Fruit fly (Drosophila melanogaster) whole organism: Measurements from ENCODE around the gene brv2.

ENCODE experiments used
- CG8478 ChIP-seq: fragments of >200 bp; optimal IDR thresholded peaks from 2 replicates; lab custom pipeline; 2018; ENCODE audit warnings: inconsistent platforms
- Dll ChIP-seq: fragments of >200 bp; optimal IDR thresholded peaks from 2 replicates; lab custom pipeline; 2017
- EcR ChIP-seq, 2 experiments: fragments of >200 bp; optimal IDR thresholded peaks; 2 replicates each; lab custom pipeline; 2017; ENCODE audit warnings: missing biosample characterization in 2 of 2, missing genetic modification characterization in 2 of 2, missing genetic modification reagents in 2 of 2
- pan ChIP-seq: fragments of >200 bp; optimal IDR thresholded peaks from 2 replicates; lab custom pipeline; 2017
- psq ChIP-seq: fragments of >200 bp; optimal IDR thresholded peaks from 2 replicates; lab custom pipeline; 2017
- usp ChIP-seq: fragments of >200 bp; optimal IDR thresholded peaks from 2 replicates; lab custom pipeline; 2017; ENCODE audit warnings: missing biosample characterization, missing genetic modification characterization, mixed read lengths

brv2 gene

DNA sequence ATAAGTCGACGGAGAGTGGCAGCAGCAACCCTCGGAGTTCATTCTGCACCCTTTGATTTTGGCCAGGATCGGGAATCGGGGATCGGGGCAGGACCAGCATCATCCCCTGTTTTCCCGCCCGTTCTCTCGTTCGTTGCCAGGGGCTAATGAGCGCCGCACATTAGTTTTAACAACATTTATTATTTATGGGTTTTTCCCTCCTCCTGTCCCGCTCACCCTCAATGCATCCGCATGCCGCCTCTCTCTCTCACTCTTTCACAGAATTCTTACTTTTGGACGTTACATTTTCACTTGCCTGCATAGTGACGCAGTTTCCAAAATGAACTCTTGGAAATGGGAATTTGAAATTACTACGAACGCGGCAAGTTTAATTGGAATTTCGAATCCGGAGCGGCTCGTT, 22.4 kb upstream of the brv2 start:
- TF ChIP-seq pan (lab: Kevin White, UChicago): no peak
- TF ChIP-seq CG8478: no peak
- no peak for TF ChIP-seq EcR (GFP tag; optimal IDR thresholded peaks at IDR 0.05; lab: Kevin White, UChicago)
- no peak for TF ChIP-seq usp (GFP tag; lab: Kevin White, UChicago)
- no peak for TF ChIP-seq Dll
- no peak for TF ChIP-seq psq (lab: Kevin White, UChicago)

DNA sequence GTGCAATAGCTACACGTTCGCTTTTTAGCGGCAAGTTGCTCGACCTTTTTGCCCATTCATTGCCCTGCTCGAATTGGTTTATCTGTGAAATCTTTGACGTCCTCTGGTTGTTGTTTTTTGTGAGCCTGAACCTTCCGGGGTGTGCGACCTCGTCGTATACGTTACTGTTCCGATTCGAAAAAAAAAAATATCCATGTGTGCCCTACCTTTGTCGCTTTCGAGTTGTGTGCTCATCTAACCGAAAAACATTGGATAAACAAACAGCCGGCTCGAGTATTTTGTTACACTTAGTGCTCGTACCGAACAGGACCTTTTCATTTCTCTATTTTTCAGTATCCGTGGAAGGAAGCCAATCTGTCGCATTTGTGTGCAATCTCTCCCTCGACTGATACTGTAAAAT, 19.5 kb upstream of the brv2 start:
- no peak for TF ChIP-seq Dll
- no peak for TF ChIP-seq pan (lab: Kevin White, UChicago)
- TF ChIP-seq CG8478: no peak
- no peak for TF ChIP-seq psq (lab: Kevin White, UChicago)
- TF ChIP-seq usp (GFP tag; lab: Kevin White, UChicago): no peak
- TF ChIP-seq EcR (GFP tag; optimal IDR thresholded peaks at IDR 0.05; lab: Kevin White, UChicago): no peak

DNA sequence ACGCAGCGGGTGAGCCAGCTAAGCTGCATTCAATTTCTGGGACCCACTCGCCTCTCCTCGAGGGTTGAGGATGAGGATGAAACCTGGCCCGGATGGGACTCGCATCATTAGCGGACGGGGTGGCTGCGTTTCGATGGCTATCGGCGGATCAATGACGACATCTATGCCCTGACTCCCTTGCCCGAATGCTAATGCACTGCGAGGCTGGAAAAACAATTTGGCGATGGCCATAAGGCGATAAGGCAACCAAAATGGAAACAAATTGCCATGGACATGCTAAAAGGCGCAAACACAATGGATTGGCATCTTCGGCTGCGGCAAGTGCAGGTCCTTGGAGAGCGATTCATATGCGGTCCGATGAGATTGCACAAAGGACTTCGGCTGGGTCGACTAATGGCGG, 18.4 kb upstream of the brv2 start:
- no peak for TF ChIP-seq CG8478
- TF ChIP-seq pan (lab: Kevin White, UChicago): no peak
- no peak for TF ChIP-seq EcR (GFP tag; optimal IDR thresholded peaks at IDR 0.05; lab: Kevin White, UChicago)
- no peak for TF ChIP-seq psq (lab: Kevin White, UChicago)
- TF ChIP-seq usp (GFP tag; lab: Kevin White, UChicago): no peak
- TF ChIP-seq Dll: no peak

DNA sequence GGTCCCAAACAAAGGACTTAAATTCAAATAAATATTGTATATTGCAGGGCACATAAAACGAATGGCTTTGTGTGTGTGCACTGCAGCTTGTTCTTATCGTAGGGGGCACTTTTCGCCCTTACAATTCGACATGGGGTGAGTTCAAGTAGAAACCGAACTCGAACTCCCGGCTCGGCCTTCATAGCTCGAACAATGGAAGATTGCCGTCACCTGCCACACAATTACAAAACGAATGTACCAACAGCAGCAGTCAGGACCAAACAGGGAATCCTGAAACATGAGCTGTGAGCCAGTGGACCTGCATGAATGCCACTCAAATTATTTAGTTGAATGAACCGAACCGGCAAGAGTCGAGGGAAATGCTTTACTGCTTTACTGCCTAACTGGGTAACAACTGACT, 17.4 kb upstream of the brv2 start:
- no peak for TF ChIP-seq pan (lab: Kevin White, UChicago)
- TF ChIP-seq EcR (GFP tag; optimal IDR thresholded peaks at IDR 0.05; lab: Kevin White, UChicago): no peak
- no peak for TF ChIP-seq psq (lab: Kevin White, UChicago)
- no peak for TF ChIP-seq CG8478
- no peak for TF ChIP-seq usp (GFP tag; lab: Kevin White, UChicago)
- no peak for TF ChIP-seq Dll

DNA sequence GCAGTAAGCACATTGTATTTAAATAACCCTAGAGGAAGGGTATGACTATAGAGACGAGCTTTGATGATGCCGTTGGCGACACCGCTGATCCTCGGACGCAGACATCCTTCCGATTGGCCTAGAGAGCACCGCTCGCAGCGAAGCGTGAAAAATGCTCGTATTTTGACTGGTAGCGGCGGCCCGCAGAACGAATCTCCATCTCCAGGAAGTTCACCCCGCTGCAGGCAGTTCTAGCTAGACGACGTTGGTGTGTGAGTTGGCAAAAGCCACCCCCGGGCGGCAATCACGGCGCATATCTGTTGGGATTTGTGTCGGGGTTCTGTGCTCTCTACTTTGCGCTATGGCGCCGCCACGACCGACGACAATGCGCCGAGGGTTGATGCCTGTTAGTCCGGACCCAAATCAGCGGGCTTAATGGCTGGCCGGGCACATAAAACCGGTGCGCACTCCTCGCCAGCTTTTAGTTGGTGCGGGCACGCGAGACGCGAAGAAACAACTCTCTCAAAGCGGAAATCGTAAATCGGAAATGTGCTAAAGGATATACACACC, 14.8 kb upstream of the brv2 start, which contains the start of gene tap:
Gene tap, plus strand, starts transcription at position 458 of the 549 bp plus-strand sequence.
- TF ChIP-seq Dll: no peak
- no peak for TF ChIP-seq CG8478
- TF ChIP-seq pan (lab: Kevin White, UChicago): no peak
- no peak for TF ChIP-seq psq (lab: Kevin White, UChicago)
- TF ChIP-seq EcR (GFP tag; optimal IDR thresholded peaks at IDR 0.05; lab: Kevin White, UChicago): no peak
- TF ChIP-seq usp (GFP tag; lab: Kevin White, UChicago): no peak

DNA sequence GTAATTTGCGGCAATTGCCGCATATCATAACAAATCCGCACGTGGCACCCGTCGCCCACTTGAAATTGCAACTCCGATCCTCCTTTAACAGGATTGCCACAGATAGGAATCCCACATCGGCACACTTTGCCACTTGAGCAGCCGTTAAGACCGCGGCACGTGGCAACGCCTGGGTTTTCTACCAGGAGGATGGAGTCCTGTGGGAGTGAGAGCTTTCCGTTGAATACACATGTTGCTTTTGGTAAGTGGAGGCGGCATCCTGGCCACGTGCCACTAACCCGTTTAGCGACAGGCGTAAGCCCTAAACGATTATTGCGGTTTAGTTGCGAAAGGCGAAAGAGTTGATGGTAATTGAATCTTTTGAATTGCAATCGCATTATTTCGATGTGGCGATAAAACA, 14.0 kb upstream of the brv2 start:
- no peak for TF ChIP-seq Dll
- TF ChIP-seq pan (lab: Kevin White, UChicago): no peak
- TF ChIP-seq psq (lab: Kevin White, UChicago): no peak
- TF ChIP-seq EcR (GFP tag; optimal IDR thresholded peaks at IDR 0.05; lab: Kevin White, UChicago): no peak
- TF ChIP-seq usp (GFP tag; lab: Kevin White, UChicago): no peak
- no peak for TF ChIP-seq CG8478

DNA sequence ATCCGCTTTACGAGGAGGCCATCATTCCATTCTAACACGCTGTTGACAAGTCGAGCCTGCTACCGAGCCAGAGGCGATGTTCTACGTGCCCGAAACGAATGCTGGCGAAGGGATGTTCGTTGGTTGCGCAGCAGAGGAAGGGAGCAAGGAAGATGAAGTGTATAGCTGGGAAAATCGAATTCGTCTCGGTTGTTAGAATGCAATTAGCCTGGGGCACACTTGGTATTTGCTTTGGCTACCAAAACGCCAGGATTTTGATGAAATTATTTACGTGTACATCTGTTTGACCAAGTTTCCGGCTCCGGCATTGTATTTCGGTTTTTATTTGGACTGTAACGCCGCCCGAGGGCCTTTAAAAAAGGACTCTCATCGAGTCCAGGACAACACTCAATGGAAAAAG, 12.9 kb upstream of the brv2 start:
- TF ChIP-seq EcR (GFP tag; optimal IDR thresholded peaks at IDR 0.05; lab: Kevin White, UChicago) (no peak), Dll (no peak), pan (lab: Kevin White, UChicago) (no peak), CG8478 (no peak), psq (lab: Kevin White, UChicago) (no peak), usp (GFP tag; lab: Kevin White, UChicago) (no peak)

DNA sequence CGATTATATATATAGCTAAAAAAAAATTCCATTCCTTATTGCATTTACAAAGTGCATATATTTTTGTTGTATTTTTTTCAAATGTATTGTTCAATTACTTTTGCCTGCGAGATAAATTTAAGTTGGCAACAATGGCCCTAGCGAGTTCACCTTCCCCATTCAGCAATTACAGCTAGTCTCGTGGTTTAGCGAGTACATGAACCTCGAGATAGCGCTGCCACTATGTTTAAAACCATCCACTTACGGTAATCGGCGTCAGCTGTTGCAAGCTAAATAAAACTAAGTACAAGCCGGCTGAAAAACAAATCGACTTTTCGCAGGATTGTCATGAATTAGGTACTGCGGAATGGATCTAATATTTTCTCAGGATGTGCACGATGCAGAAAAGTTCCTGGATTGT, 8.3 kb upstream of the brv2 start:
- TF ChIP-seq CG8478 (no peak), usp (GFP tag; lab: Kevin White, UChicago) (no peak), Dll (no peak), psq (lab: Kevin White, UChicago) (no peak), pan (lab: Kevin White, UChicago) (no peak), EcR (GFP tag; optimal IDR thresholded peaks at IDR 0.05; lab: Kevin White, UChicago) (no peak)

DNA sequence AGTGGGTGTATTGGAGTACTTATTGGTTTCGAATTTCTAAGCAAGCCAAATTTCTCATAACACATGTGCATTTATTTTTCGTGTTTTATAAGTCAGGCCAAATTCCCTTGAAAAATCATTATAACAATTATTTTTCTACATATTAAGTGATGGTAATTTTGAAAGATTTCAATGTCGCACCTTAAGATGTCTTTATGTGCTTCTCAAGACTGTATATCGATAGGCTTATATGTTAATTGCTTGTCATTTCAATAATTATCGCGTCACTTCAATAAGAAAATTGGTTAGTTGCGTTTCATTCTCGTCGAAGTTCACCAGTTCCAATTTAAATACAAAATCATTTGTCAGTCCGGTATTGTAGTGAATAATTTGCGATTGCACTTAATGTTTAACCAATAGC, 7.0 kb upstream of the brv2 start, which contains the start of gene CG7692:
Gene CG7692, plus strand, starts transcription at position 301 of the 400 bp plus-strand sequence.
- TF ChIP-seq EcR (GFP tag; optimal IDR thresholded peaks at IDR 0.05; lab: Kevin White, UChicago): no peak
- no peak for TF ChIP-seq CG8478
- TF ChIP-seq Dll: no peak

DNA sequence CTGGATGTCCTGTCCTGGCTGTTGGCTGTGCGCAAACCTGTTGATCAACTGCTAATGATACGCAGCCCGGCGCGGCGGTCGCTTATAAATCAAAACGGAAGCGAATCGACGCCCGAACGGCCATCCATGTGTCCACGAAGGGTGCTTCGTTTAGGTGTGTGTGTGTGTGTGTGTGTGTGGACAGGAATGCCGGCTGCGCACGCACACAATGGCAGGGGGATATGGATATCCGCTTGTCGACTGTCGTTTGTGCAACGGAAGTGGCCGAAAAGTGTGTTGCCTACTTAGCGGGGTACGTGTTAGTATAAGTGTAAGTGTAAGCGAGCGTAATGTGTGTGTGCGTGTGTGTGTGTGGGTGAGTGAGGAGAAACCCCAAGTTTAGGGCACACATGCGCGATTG, 5.1 kb upstream of the brv2 start, which contains the start of gene Mip:
Gene Mip, minus strand, starts transcription at position 63 of the 400 bp plus-strand sequence.
- TF ChIP-seq pan (lab: Kevin White, UChicago) (no peak), psq (lab: Kevin White, UChicago) (no peak), usp (GFP tag; lab: Kevin White, UChicago) (no peak), CG8478 (no peak), Dll (no peak), EcR (GFP tag; optimal IDR thresholded peaks at IDR 0.05; lab: Kevin White, UChicago) (no peak)

DNA sequence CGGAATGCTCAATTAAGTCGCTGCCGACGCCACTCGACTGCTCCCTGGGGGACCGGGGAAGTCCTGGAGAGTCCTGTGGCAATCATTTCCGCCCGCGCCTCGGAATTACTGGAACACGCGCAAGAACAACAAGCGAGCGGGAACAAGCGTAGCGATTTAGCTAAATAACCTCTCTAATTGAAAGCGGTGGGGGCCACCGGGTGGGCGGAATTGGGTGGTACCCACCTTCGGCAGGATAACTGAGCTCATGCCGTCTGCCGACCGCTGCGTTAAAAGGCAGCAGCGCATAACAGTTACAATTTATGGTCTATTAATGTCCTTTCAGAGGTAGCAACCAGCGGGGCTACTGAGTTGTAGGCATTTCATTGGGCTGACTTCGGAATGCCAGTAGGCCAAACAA, 1.9 kb upstream of the brv2 start:
- TF ChIP-seq usp (GFP tag; lab: Kevin White, UChicago) (no peak), psq (lab: Kevin White, UChicago) (no peak), CG8478 (no peak), pan (lab: Kevin White, UChicago) (no peak), EcR (GFP tag; optimal IDR thresholded peaks at IDR 0.05; lab: Kevin White, UChicago) (no peak), Dll (no peak)

DNA sequence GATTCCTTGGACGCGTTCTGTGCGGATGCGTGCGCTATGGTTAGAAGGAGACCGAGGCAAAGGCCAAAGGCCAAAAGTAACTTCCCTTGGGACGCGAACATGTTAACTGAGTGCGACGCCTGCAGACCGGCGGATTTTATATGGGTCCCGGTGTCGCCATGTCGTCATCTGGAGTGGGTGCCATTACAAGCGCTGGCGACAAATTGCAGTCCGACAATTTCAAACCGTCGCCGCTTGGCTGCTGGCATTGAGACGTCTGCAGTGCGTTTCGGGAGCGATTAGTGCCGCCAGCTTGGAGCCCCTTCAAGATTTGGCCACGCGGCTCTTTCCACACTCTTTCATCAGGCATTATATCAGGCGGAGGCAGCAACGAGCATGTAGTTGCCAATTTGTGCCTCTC, 3.3 kb downstream of the brv2 start, which contains the start of gene CG13727:
Gene CG13727, minus strand, starts transcription at position 101 of the 400 bp plus-strand sequence.
- TF ChIP-seq Dll (no peak), usp (GFP tag; lab: Kevin White, UChicago) (no peak)

DNA sequence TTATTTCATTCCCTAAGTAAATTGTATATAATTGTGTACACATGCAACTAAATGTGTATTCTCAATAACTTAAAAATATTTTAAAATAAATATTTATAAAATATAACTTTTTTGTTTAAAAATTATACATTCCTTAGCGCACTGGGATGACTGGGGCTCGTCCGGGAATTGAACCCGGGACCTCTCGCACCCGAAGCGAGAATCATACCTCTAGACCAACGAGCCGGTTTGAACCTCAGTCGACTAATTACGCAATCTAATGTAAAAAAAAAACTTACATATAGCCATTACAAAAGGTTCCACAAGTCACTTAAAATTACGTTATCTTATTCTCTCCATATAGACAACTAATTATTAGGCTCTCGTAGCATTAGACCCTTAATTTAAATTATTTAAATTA, 4.7 kb downstream of the brv2 start:
- TF ChIP-seq pan (lab: Kevin White, UChicago) (no peak), usp (GFP tag; lab: Kevin White, UChicago) (no peak), CG8478 (no peak), Dll (no peak)
